Fruit fly (Drosophila melanogaster) whole organism, embryonic: ENCODE results near the gene twe.

ENCODE experiments used
- Adf1 ChIP-seq: fragments of 200-800 bp; sonication (Bioruptor generic); IDR thresholded peaks from 2 replicates; pipeline ENCODE4 v1.3.6; 2022; ENCODE audit warnings: missing biosample characterization, missing genetic modification characterization
- Atf3 ChIP-seq: fragments of 200-800 bp; sonication (Bioruptor generic); optimal IDR thresholded peaks from 3 replicates; lab custom pipeline; 2016; ENCODE audit warnings: missing biosample characterization, missing genetic modification characterization
- CG10366 ChIP-seq: fragments of 200-800 bp; sonication (Bioruptor generic); IDR thresholded peaks from 2 replicates; pipeline ENCODE4 v1.3.6; 2022; ENCODE audit warnings: missing biosample characterization, missing genetic modification characterization
- CG10959 ChIP-seq: fragments of 200-800 bp; sonication (Bioruptor generic); IDR thresholded peaks from 2 replicates; pipeline ENCODE4 v1.3.6; 2022; ENCODE audit warnings: missing biosample characterization, missing genetic modification characterization
- CG11085 ChIP-seq: fragments of 200-800 bp; sonication (Bioruptor generic); IDR thresholded peaks from 2 replicates; pipeline ENCODE4 v1.3.6; 2022; ENCODE audit warnings: missing biosample characterization, missing genetic modification characterization
- CG14965 ChIP-seq: fragments of 200-800 bp; sonication (Bioruptor generic); optimal IDR thresholded peaks from 2 replicates; lab custom pipeline; 2016; ENCODE audit warnings: missing biosample characterization, missing genetic modification characterization, borderline replicate concordance
- CG15073 ChIP-seq: fragments of 200-800 bp; sonication (Bioruptor generic); optimal IDR thresholded peaks from 2 replicates; lab custom pipeline; 2016; ENCODE audit warnings: missing biosample characterization, missing genetic modification characterization
- CG1603 ChIP-seq: fragments of 200-800 bp; sonication (Bioruptor generic); optimal IDR thresholded peaks from 2 replicates; lab custom pipeline; 2019; ENCODE audit warnings: missing biosample characterization, mild to moderate bottlenecking, missing genetic modification characterization, moderate library complexity
- CG1647 ChIP-seq: fragments of 200-800 bp; sonication (Bioruptor generic); optimal IDR thresholded peaks from 3 replicates; lab custom pipeline; 2016; ENCODE audit warnings: missing biosample characterization, missing genetic modification characterization
- CG16863 ChIP-seq: fragments of 200-800 bp; sonication (Bioruptor generic); optimal IDR thresholded peaks from 3 replicates; lab custom pipeline; 2016; ENCODE audit warnings: missing biosample characterization, missing genetic modification characterization
- CG17359 ChIP-seq: fragments of 200-800 bp; sonication (Bioruptor generic); optimal IDR thresholded peaks from 3 replicates; lab custom pipeline; 2018; ENCODE audit warnings: missing biosample characterization, mild to moderate bottlenecking, missing genetic modification characterization, moderate library complexity
- CG17802 ChIP-seq: fragments of 200-800 bp; sonication (Bioruptor generic); optimal IDR thresholded peaks from 2 replicates; lab custom pipeline; 2018; ENCODE audit warnings: missing biosample characterization, mild to moderate bottlenecking, missing genetic modification characterization, moderate library complexity
- CG1792 ChIP-seq: fragments of 200-800 bp; sonication (Bioruptor generic); optimal IDR thresholded peaks from 2 replicates; lab custom pipeline; 2016; ENCODE audit warnings: missing biosample characterization, missing genetic modification characterization
- CG18262 ChIP-seq: fragments of 200-800 bp; optimal IDR thresholded peaks from 3 replicates; lab custom pipeline; 2019; ENCODE audit warnings: missing biosample characterization, mild to moderate bottlenecking, missing genetic modification characterization, moderate library complexity
- CG2120 ChIP-seq: fragments of 200-800 bp; sonication (Bioruptor generic); optimal IDR thresholded peaks from 3 replicates; lab custom pipeline; 2016; ENCODE audit warnings: missing biosample characterization, missing genetic modification characterization
- CG31224 ChIP-seq: fragments of 200-800 bp; sonication (Bioruptor generic); IDR thresholded peaks from 2 replicates; pipeline ENCODE4 v1.3.6; 2022; ENCODE audit warnings: missing biosample characterization, missing genetic modification characterization
- CG34376 ChIP-seq: fragments of 200-800 bp; sonication (Bioruptor generic); optimal IDR thresholded peaks from 2 replicates; lab custom pipeline; 2018; ENCODE audit warnings: missing biosample characterization, mild to moderate bottlenecking, missing genetic modification characterization
- CG34422 ChIP-seq: fragments of 200-800 bp; sonication (Bioruptor generic); IDR thresholded peaks from 3 replicates; pipeline ENCODE4 v1.3.6; 2022; ENCODE audit warnings: missing biosample characterization, missing genetic modification characterization
- CG4424 ChIP-seq: fragments of 200-800 bp; sonication (Bioruptor generic); optimal IDR thresholded peaks from 3 replicates; lab custom pipeline; 2016; ENCODE audit warnings: missing biosample characterization, missing genetic modification characterization
- CG6689 ChIP-seq: fragments of 200-800 bp; sonication (Bioruptor generic); IDR thresholded peaks from 2 replicates; pipeline ENCODE4 v1.3.6; 2022; ENCODE audit warnings: missing biosample characterization, missing genetic modification characterization
- CG6813 ChIP-seq: fragments of 200-800 bp; sonication (Bioruptor generic); optimal IDR thresholded peaks from 2 replicates; lab custom pipeline; 2017; ENCODE audit warnings: missing biosample characterization, missing genetic modification characterization, mild to moderate bottlenecking, moderate library complexity, missing genetic modification reagents
- CG7839 ChIP-seq: fragments of 200-800 bp; sonication (Bioruptor generic); optimal IDR thresholded peaks from 3 replicates; lab custom pipeline; 2018; ENCODE audit warnings: missing biosample characterization, mild to moderate bottlenecking, missing genetic modification characterization, moderate library complexity
- CG8290 ChIP-seq, 3 experiments: fragments of 200-800 bp; sonication (Bioruptor generic); optimal IDR thresholded peaks; 2 replicates each; lab custom pipeline; 2016 to 2019; ENCODE audit warnings: missing biosample characterization in 3 of 3, missing genetic modification characterization in 3 of 3, mild to moderate bottlenecking in 2 of 3, moderate library complexity in 1 of 3
- CG8388 ChIP-seq: fragments of 200-800 bp; sonication (Bioruptor generic); optimal IDR thresholded peaks from 2 replicates; lab custom pipeline; 2019; ENCODE audit warnings: missing biosample characterization, mild to moderate bottlenecking, missing genetic modification characterization, moderate library complexity
- CG8924 ChIP-seq: fragments of 200-800 bp; optimal IDR thresholded peaks from 3 replicates; lab custom pipeline; 2019; ENCODE audit warnings: missing biosample characterization, mild to moderate bottlenecking, missing genetic modification characterization, moderate library complexity
- Chrac-16 ChIP-seq: fragments of 200-800 bp; sonication (Bioruptor generic); optimal IDR thresholded peaks from 3 replicates; lab custom pipeline; 2016; ENCODE audit warnings: missing biosample characterization, missing genetic modification characterization
- E2f1 ChIP-seq: fragments of 200-800 bp; sonication (Bioruptor generic); IDR thresholded peaks from 2 replicates; pipeline ENCODE4 v1.3.6; 2022; ENCODE audit warnings: missing biosample characterization, missing genetic modification characterization
- HLH4C ChIP-seq: fragments of 200-800 bp; sonication (Bioruptor generic); IDR thresholded peaks from 3 replicates; pipeline ENCODE4 v1.3.6; 2022; ENCODE audit warnings: missing biosample characterization, missing genetic modification characterization; ENCODE audit not compliant: partially characterized antibody
- Hr39 ChIP-seq: fragments of >200 bp; optimal IDR thresholded peaks from 2 replicates; lab custom pipeline; 2017
- Lhr ChIP-seq: fragments of 200-800 bp; sonication (Bioruptor generic); optimal IDR thresholded peaks from 3 replicates; lab custom pipeline; 2017; ENCODE audit warnings: mild to moderate bottlenecking, missing biosample characterization, missing genetic modification reagents, missing genetic modification characterization
- Lim3 ChIP-seq: fragments of 200-800 bp; sonication (Bioruptor generic); IDR thresholded peaks from 2 replicates; pipeline ENCODE4 v1.3.6; 2022; ENCODE audit warnings: missing biosample characterization, missing genetic modification characterization
- MBD-R2 ChIP-seq: fragments of 200-800 bp; sonication (Bioruptor generic); IDR thresholded peaks from 2 replicates; pipeline ENCODE4 v1.3.6; 2022; ENCODE audit warnings: missing biosample characterization, missing genetic modification characterization
- Mad ChIP-seq: fragments of 200-800 bp; sonication (Bioruptor generic); optimal IDR thresholded peaks from 2 replicates; lab custom pipeline; 2016; ENCODE audit warnings: missing biosample characterization, missing genetic modification characterization
- NFAT ChIP-seq: fragments of 200-800 bp; sonication (Bioruptor generic); IDR thresholded peaks from 2 replicates; pipeline ENCODE4 v1.3.6; 2022; ENCODE audit warnings: missing biosample characterization, missing genetic modification characterization
- PHDP ChIP-seq: fragments of 200-800 bp; sonication (Bioruptor generic); optimal IDR thresholded peaks from 3 replicates; lab custom pipeline; 2018; ENCODE audit warnings: missing biosample characterization, mild to moderate bottlenecking, missing genetic modification characterization, moderate library complexity
- Pdp1 ChIP-seq, 2 experiments: fragments of 200-800 bp; sonication (Bioruptor generic); optimal IDR thresholded peaks; 3 replicates each; lab custom pipeline; 2016; ENCODE audit warnings: missing biosample characterization in 2 of 2, missing genetic modification characterization in 2 of 2, mild to moderate bottlenecking in 1 of 2, moderate library complexity in 1 of 2
- Ptx1 ChIP-seq: fragments of 200-800 bp; sonication (Bioruptor generic); IDR thresholded peaks from 2 replicates; pipeline ENCODE4 v1.3.6; 2022; ENCODE audit warnings: missing biosample characterization, missing genetic modification characterization
- ac ChIP-seq: fragments of 200-800 bp; sonication (Bioruptor generic); optimal IDR thresholded peaks from 3 replicates; lab custom pipeline; 2017; ENCODE audit warnings: missing biosample characterization, mild to moderate bottlenecking, missing genetic modification characterization
- bigmax ChIP-seq: fragments of 200-800 bp; sonication (Bioruptor generic); optimal IDR thresholded peaks from 2 replicates; lab custom pipeline; 2018; ENCODE audit warnings: missing biosample characterization, mild to moderate bottlenecking, missing genetic modification characterization
- disco-r ChIP-seq: fragments of 200-800 bp; sonication (Bioruptor generic); optimal IDR thresholded peaks from 2 replicates; lab custom pipeline; 2016; ENCODE audit warnings: missing biosample characterization, missing genetic modification characterization
- en ChIP-seq: fragments of 200-800 bp; sonication (Bioruptor generic); optimal IDR thresholded peaks from 2 replicates; lab custom pipeline; 2016; ENCODE audit warnings: missing biosample characterization, missing genetic modification characterization
- maf-S ChIP-seq: fragments of 200-800 bp; sonication (Bioruptor generic); optimal IDR thresholded peaks from 2 replicates; lab custom pipeline; 2016; ENCODE audit warnings: missing biosample characterization, missing genetic modification characterization
- mirr ChIP-seq: fragments of 200-800 bp; sonication (Bioruptor generic); optimal IDR thresholded peaks from 3 replicates; lab custom pipeline; 2018; ENCODE audit warnings: missing biosample characterization, mild to moderate bottlenecking, missing genetic modification characterization
- nerfin-1 ChIP-seq: fragments of 200-800 bp; sonication (Bioruptor generic); optimal IDR thresholded peaks from 3 replicates; lab custom pipeline; 2019; ENCODE audit warnings: missing biosample characterization, mild to moderate bottlenecking, missing genetic modification characterization, moderate library complexity
- pan ChIP-seq, 4 experiments: fragments of >200 bp in 3 of 4; fragments of 200-800 bp in 1 of 4; sonication (Bioruptor generic) in 1 of 4; optimal IDR thresholded peaks in 3 of 4; IDR thresholded peaks in 1 of 4; 2 replicates each; pipeline versions ENCODE4 v1.3.6 to Lab custom; 2017 to 2022; ENCODE audit warnings: missing biosample characterization in 2 of 4, missing genetic modification characterization in 2 of 4, mixed read lengths in 1 of 4
- ranshi ChIP-seq: fragments of 200-800 bp; sonication (Bioruptor generic); IDR thresholded peaks from 2 replicates; pipeline ENCODE4 v1.3.6; 2022; ENCODE audit warnings: missing biosample characterization, missing genetic modification characterization
- rib ChIP-seq: fragments of 200-800 bp; sonication (Bioruptor generic); IDR thresholded peaks from 2 replicates; pipeline ENCODE4 v1.3.6; 2022; ENCODE audit warnings: missing biosample characterization, missing genetic modification characterization
- sisA ChIP-seq: fragments of 200-800 bp; sonication (Bioruptor generic); IDR thresholded peaks from 2 replicates; pipeline ENCODE4 v1.3.6; 2022; ENCODE audit warnings: missing biosample characterization, missing genetic modification characterization
- slbo ChIP-seq: fragments of 200-800 bp; sonication (Bioruptor generic); IDR thresholded peaks from 2 replicates; pipeline ENCODE4 v1.3.6; 2022; ENCODE audit warnings: missing biosample characterization, missing genetic modification characterization
- trem ChIP-seq: fragments of 200-800 bp; optimal IDR thresholded peaks from 3 replicates; lab custom pipeline; 2019; ENCODE audit warnings: missing biosample characterization, mild to moderate bottlenecking, missing genetic modification characterization, moderate library complexity

twe gene

DNA sequence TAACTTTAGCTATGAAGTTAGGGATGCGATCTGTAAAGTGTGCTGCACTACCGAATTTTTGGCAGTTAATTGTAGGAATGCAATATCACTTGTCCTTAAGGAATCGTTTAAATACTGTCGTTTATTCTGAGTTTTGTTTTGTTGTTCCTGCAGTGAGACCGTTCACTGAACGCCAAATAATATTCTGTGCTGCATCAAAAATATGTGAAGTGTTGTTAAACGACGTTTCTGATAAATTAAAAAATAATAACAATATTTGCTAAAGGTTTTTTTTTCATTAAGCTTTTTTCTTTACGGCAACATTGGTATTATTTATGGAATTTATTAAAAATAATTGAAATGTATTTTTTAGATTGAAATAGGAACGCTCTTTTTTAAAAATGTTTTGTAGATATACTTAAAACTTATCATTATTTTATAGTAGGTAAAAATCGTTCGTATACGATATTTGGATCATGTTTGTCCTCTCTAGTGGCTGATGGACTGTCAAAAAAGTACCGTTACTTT is 41.1 kb upstream of the twe start, which contains the start of gene GMF (continued):
- TF ChIP-seq maf-S (GFP tag; lab: Kevin White, UChicago) (no peak), Lim3 (GFP tag; lab: Robert Waterston, UW) (no peak), CG4424 (peak; percentile 48), Lhr (peak; percentile 53), CG8924 (tag; lab: Kevin White, UChicago) (peak; percentile 62), Chrac-16 (GFP tag; lab: Kevin White, UChicago) (peak; percentile 42), CG8290 (GFP tag; optimal IDR thresholded peaks at IDR 0.05; lab: Kevin White, UChicago) (peak; percentile 41), CG8290 (tag; optimal IDR thresholded peaks at IDR 0.05; lab: Kevin White, UChicago) (no peak), CG17359 (tag; lab: Kevin White, UChicago) (peak; percentile 14), CG34422 (GFP tag; lab: Robert Waterston, UW) (0 out of 3 replicates have a peak, but pooled peaks have one; percentile 11), Hr39 (lab: Kevin White, UChicago) (no peak), rib (GFP tag; lab: Robert Waterston, UW) (no peak), CG2120 (peak; percentile 41), mirr (GFP tag; lab: Kevin White, UChicago) (no peak), CG7839 (no peak), CG1647 (GFP tag; lab: Kevin White, UChicago) (no peak), Ptx1 (GFP tag; lab: Robert Waterston, UW) (0 out of 2 replicates have a peak, but pooled peaks have one; percentile 25), Mad (GFP tag; lab: Kevin White, UChicago) (no peak), ranshi (GFP tag; lab: Robert Waterston, UW) (no peak), CG17802 (tag; lab: Kevin White, UChicago) (no peak), NFAT (no peak), CG1792 (GFP tag; lab: Kevin White, UChicago) (no peak), CG6813 (GFP tag; lab: Kevin White, UChicago) (no peak), slbo (GFP tag; lab: Robert Waterston, UW) (peak; percentile 45; the same call in 1 of the 2 replicates), CG31224 (GFP tag; lab: Robert Waterston, UW) (no peak), trem (tag; lab: Kevin White, UChicago) (peak; percentile 61), CG34376 (GFP tag; lab: Kevin White, UChicago) (no peak), CG16863 (GFP tag; lab: Kevin White, UChicago) (peak; percentile 1), sisA (GFP tag; lab: Robert Waterston, UW) (no peak), E2f1 (GFP tag; lab: Robert Waterston, UW) (no peak), CG10959 (GFP tag; lab: Robert Waterston, UW) (no peak), CG18262 (tag; lab: Kevin White, UChicago) (peak; percentile 60), PHDP (peak; percentile 6), CG8388 (GFP tag; lab: Kevin White, UChicago) (peak; percentile 54), Pdp1 (GFP tag; optimal IDR thresholded peaks at IDR 0.05; lab: Kevin White, UChicago) (peak; percentile 5 to 29), HLH4C (no peak), CG1603 (no peak), Atf3 (GFP tag; lab: Kevin White, UChicago) (no peak), MBD-R2 (GFP tag; lab: Robert Waterston, UW) (peak; percentile 65), ac (no peak), CG6689 (GFP tag; lab: Robert Waterston, UW) (no peak), pan (optimal IDR thresholded peaks at IDR 0.05; lab: Kevin White, UChicago) (no peak), pan (GFP tag; optimal IDR thresholded peaks at IDR 0.05 in 1 of 2, IDR thresholded peaks at IDR 0.05 in 1 of 2) (peak in 1 of 2 experiments; percentile 27), CG15073 (GFP tag; lab: Kevin White, UChicago) (no peak), CG11085 (GFP tag; lab: Robert Waterston, UW) (no peak), bigmax (GFP tag; lab: Kevin White, UChicago) (no peak), en (GFP tag; lab: Kevin White, UChicago) (no peak), Adf1 (peak; percentile 26; the same call in 1 of the 2 replicates), disco-r (no peak), CG14965 (GFP tag; lab: Kevin White, UChicago) (no peak), CG10366 (GFP tag; lab: Robert Waterston, UW) (no peak), nerfin-1 (tag; lab: Kevin White, UChicago) (peak; percentile 27)
